Fruit fly (Drosophila melanogaster): ENCODE results near the gene Srg3.
A peak's percentile ranks its signal among the peaks of the same experiment; 100 is the strongest.

The Srg3 gene

DNA sequence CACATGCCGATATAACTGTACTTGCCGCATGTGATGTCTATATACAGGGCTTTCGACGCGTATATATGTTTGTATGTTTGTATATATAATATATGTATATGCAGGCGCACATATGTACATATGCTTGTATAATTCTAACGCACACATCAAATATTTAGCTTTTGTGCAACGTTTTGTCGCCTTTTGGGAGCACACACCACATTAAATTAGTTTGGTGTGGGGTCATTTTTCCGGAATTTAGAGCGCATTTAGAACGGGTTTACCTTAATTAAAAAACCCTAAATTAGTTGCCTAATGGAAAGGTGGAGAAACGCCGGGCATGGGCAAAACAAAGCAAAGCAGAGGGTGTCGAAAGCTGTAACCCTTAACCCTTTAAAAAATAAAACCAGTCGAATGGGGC is 24.2 kb downstream of the Srg3 start:
- TF ChIP-seq woc (GFP tag; optimal IDR thresholded peaks at IDR 0.05) (no peak), jim (GFP tag; optimal IDR thresholded peaks at IDR 0.05) (no peak), dl (GFP tag; optimal IDR thresholded peaks at IDR 0.05; ENCODE audit: insufficient read depth in 1 of 2, partially characterized antibody in 2 of 2) (no peak), Mio (GFP tag; optimal IDR thresholded peaks at IDR 0.05) (no peak), brk (GFP tag; optimal IDR thresholded peaks at IDR 0.05) (no peak), Dif (GFP tag; optimal IDR thresholded peaks at IDR 0.05; ENCODE audit: partially characterized antibody) (no peak), lola (GFP tag; optimal IDR thresholded peaks at IDR 0.05) (no peak), usp (GFP tag; optimal IDR thresholded peaks at IDR 0.05) (no peak), CG32264 (GFP tag; optimal IDR thresholded peaks at IDR 0.05) (no peak), Jra (GFP tag; optimal IDR thresholded peaks at IDR 0.05) (no peak), sv (GFP tag; optimal IDR thresholded peaks at IDR 0.05) (no peak), HLH106 (tag; optimal IDR thresholded peaks at IDR 0.05) (no peak), N (GFP tag; optimal IDR thresholded peaks at IDR 0.05) (no peak), fru (GFP tag; optimal IDR thresholded peaks at IDR 0.05) (no peak), CrebA (GFP tag; optimal IDR thresholded peaks at IDR 0.05; ENCODE audit: borderline replicate concordance) (no peak), psq (GFP tag; optimal IDR thresholded peaks at IDR 0.05) (no peak), pan (optimal IDR thresholded peaks at IDR 0.05) (no peak)

- TF ChIP-seq h (GFP tag; optimal IDR thresholded peaks at IDR 0.05) (peak; percentile 28), woc (GFP tag; optimal IDR thresholded peaks at IDR 0.05) (no peak), fru (GFP tag; optimal IDR thresholded peaks at IDR 0.05) (no peak), rgr (GFP tag; optimal IDR thresholded peaks at IDR 0.05) (no peak), tai (GFP tag; optimal IDR thresholded peaks at IDR 0.05) (no peak), sv (GFP tag; optimal IDR thresholded peaks at IDR 0.05) (no peak), jim (GFP tag; optimal IDR thresholded peaks at IDR 0.05) (no peak), lola (GFP tag; optimal IDR thresholded peaks at IDR 0.05) (no peak), N (GFP tag; optimal IDR thresholded peaks at IDR 0.05) (no peak), Sp1 (GFP tag; optimal IDR thresholded peaks at IDR 0.05) (peak; percentile 58), Abd-B (GFP tag; optimal IDR thresholded peaks at IDR 0.05) (no peak), Rel (GFP tag; optimal IDR thresholded peaks at IDR 0.05) (peak; percentile 68), Rel (tag; optimal IDR thresholded peaks at IDR 0.05) (no peak), CG32264 (GFP tag; optimal IDR thresholded peaks at IDR 0.05) (no peak), Dif (GFP tag; optimal IDR thresholded peaks at IDR 0.05; ENCODE audit: partially characterized antibody) (no peak), sage (GFP tag; optimal IDR thresholded peaks at IDR 0.05) (no peak), foxo (GFP tag; optimal IDR thresholded peaks at IDR 0.05) (peak in 1 of 2 experiments; percentile 26), psq (GFP tag; optimal IDR thresholded peaks at IDR 0.05) (peak; percentile 60)
Measured at dm6 chr3L:9467763-9468206, 24.8 kb downstream of the Srg3 start.

- no peak for TF ChIP-seq Abd-B (GFP tag; optimal IDR thresholded peaks at IDR 0.05)
- no peak for TF ChIP-seq CrebA (GFP tag; optimal IDR thresholded peaks at IDR 0.05; ENCODE audit: borderline replicate concordance)
- no peak for TF ChIP-seq fru (GFP tag; optimal IDR thresholded peaks at IDR 0.05)
- TF ChIP-seq ey (GFP tag; optimal IDR thresholded peaks at IDR 0.05), result peak; percentile 30
- no peak for TF ChIP-seq lola (GFP tag; optimal IDR thresholded peaks at IDR 0.05)
- TF ChIP-seq CG32264 (GFP tag; optimal IDR thresholded peaks at IDR 0.05), result no peak
- TF ChIP-seq OdsH (GFP tag; optimal IDR thresholded peaks at IDR 0.05), result peak; percentile 18
- TF ChIP-seq Dif (GFP tag; optimal IDR thresholded peaks at IDR 0.05; ENCODE audit: partially characterized antibody), result no peak
- TF ChIP-seq foxo (GFP tag; optimal IDR thresholded peaks at IDR 0.05), result peak in 1 of 2 experiments; percentile 6
- peak; percentile 27 for TF ChIP-seq psq (GFP tag; optimal IDR thresholded peaks at IDR 0.05)
- TF ChIP-seq CG9705 (GFP tag; optimal IDR thresholded peaks at IDR 0.05), result no peak
Measured at dm6 chr3L:9468261-9468890, 25.3 kb downstream of the Srg3 start.

DNA sequence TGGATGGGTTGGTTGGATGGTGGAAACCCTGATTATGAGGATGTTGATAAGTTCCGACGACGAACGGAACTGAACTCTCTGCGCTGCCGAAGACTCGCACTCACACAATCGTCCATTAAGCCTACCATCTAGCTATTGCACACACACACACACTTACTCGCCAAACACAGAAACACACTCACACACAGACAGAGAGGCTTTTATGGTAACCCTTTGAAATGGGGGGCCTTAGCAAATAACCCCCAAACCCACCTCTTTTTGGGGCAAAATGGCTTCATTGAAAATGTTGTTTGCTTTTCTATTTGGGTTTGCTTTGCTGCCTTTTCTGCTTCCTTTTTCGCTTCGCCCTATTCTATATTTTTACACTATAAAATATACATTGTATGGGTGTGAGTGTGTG is 26.0 kb downstream of the Srg3 start:
- TF ChIP-seq Sp1 (GFP tag; optimal IDR thresholded peaks at IDR 0.05) (no peak), foxo (GFP tag; optimal IDR thresholded peaks at IDR 0.05) (no peak), sv (GFP tag; optimal IDR thresholded peaks at IDR 0.05) (no peak), CG9705 (GFP tag; optimal IDR thresholded peaks at IDR 0.05) (no peak)

DNA sequence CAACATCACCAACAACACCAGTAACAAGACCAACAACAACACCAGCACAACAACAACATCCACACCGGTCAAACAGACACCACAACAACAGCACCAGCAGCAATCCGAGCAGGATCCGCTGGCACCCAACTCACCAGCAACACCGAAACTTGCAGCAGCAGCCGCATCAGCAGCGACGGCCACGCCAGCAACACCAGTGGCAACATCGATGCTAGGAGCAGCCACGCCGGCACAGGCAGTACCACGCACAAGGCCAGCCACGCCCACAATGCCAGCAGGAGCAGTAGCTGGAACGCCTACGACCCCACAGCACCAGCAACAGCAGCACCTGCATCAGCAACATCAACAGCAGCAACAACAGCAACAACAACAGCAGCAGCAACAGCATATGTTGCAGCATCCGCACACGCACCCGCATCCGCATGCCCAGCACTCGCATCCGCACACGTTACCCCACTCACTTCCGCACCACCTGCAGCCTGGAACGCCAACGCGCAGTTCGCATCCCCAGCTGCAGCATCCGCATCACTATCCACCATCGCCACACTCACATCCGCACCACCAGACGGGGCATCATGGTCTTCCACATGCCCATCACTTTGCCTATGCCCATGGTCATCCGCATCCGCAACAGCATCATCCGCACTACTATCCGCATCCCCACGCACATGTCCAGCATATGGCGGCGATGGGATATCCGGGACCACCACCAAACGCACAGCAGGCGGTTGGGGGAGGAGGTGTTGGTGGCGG is 28.3 kb downstream of the Srg3 start:
- TF ChIP-seq Dfd (GFP tag; optimal IDR thresholded peaks at IDR 0.05), result peak; percentile 92
- TF ChIP-seq CG32264 (GFP tag; optimal IDR thresholded peaks at IDR 0.05), result no peak

All from whole organism, wandering third instar larva.